Worm (Caenorhabditis elegans) whole organism, midembryonic: ENCODE data around the gene srt-74.

Source experiments
- T22C8.4 ChIP-seq: fragments of 200-800 bp; sonication (Bioruptor generic); IDR thresholded peaks from 2 replicates; pipeline ENCODE4 v1.3.6; 2022; ENCODE audit warnings: missing genetic modification characterization, missing compliant biosample characterization
- cog-1 ChIP-seq: sonication (generic microtip); optimal IDR thresholded peaks from 2 replicates; lab custom pipeline; 2016; ENCODE audit warnings: missing genetic modification characterization, missing compliant biosample characterization
- flt-1 ChIP-seq: fragments of 200-800 bp; sonication (Bioruptor generic); IDR thresholded peaks from 2 replicates; pipeline ENCODE4 v1.3.6; 2022; ENCODE audit warnings: missing genetic modification characterization, missing compliant biosample characterization
- klf-2 ChIP-seq: fragments of 200-800 bp; sonication (Bioruptor generic); conservative IDR thresholded peaks from 2 replicates; pipeline ENCODE4 v1.3.6; 2022; ENCODE audit warnings: missing genetic modification reagents, missing genetic modification characterization, missing compliant biosample characterization
- med-1 ChIP-seq: sonication (generic microtip); optimal IDR thresholded peaks from 2 replicates; lab custom pipeline; 2017; ENCODE audit warnings: missing genetic modification characterization, mild to moderate bottlenecking, missing compliant biosample characterization, antibody characterized with exemption, missing genetic modification reagents; ENCODE audit not compliant: insufficient read depth
- ref-1 ChIP-seq: fragments of 200-800 bp; sonication (Bioruptor generic); conservative IDR thresholded peaks from 2 replicates; pipeline ENCODE4 v1.3.6; 2022; ENCODE audit warnings: missing genetic modification reagents, missing genetic modification characterization, missing compliant biosample characterization
- ztf-29 ChIP-seq: fragments of 200-800 bp; sonication (Bioruptor generic); IDR thresholded peaks from 2 replicates; pipeline ENCODE4 v1.3.6; 2022; ENCODE audit warnings: missing genetic modification reagents, missing genetic modification characterization, missing compliant biosample characterization

- no peak for TF ChIP-seq med-1 (GFP tag; lab: Kevin White, UChicago)
- TF ChIP-seq cog-1 (tag; lab: Kevin White, UChicago) = no peak
- no peak for TF ChIP-seq flt-1 (GFP tag; lab: Robert Waterston, UW)
- TF ChIP-seq ztf-29 (GFP tag; lab: Robert Waterston, UW) = no peak
- TF ChIP-seq klf-2 (GFP tag; lab: Robert Waterston, UW) = no peak
- no peak for TF ChIP-seq ref-1 (GFP tag; lab: Robert Waterston, UW)
- TF ChIP-seq T22C8.4 (GFP tag; lab: Robert Waterston, UW) = no peak
Measured at ce11 chrV:14248654-14249053, 33.5 kb downstream of the srt-74 start, which contains the start of gene K02E11.6.
